Worm (Caenorhabditis elegans) whole organism, L4/young adult: Measurements from ENCODE around the gene Y22D7AL.15.

Experiments used
- W03F9.2 ChIP-seq: fragments of 150-350 bp; optimal IDR thresholded peaks from 2 replicates; lab custom pipeline; 2014; ENCODE audit warnings: missing biosample characterization, missing genetic modification characterization
- him-1 ChIP-seq: sonication (generic microtip); optimal IDR thresholded peaks from 2 replicates; lab custom pipeline; 2016; ENCODE audit warnings: missing genotype, missing genetic modification reagents, missing genetic modification characterization, missing compliant biosample characterization

ce11 chrIII:1668519-1668918 is 8.9 kb upstream of the Y22D7AL.15 start, which contains the start of gene glb-30:
- TF ChIP-seq W03F9.2 (tag; lab: Kevin White, UChicago), result no peak
- no peak for TF ChIP-seq him-1 (tag; lab: Kevin White, UChicago)
